Worm (Caenorhabditis elegans) whole organism, L4 larva: ENCODE results near the gene ceh-48.
A peak's percentile ranks its signal among the peaks of the same experiment; 100 is the strongest.

ENCODE experiments used
- F49E8.2 ChIP-seq: sonication (generic microtip); optimal IDR thresholded peaks from 2 replicates; lab custom pipeline; 2016; ENCODE audit warnings: missing compliant biosample characterization, mild to moderate bottlenecking, missing genetic modification characterization, borderline replicate concordance
- Y105C5A.15 ChIP-seq: fragments of 200-800 bp; sonication (Bioruptor generic); IDR thresholded peaks from 2 replicates; pipeline ENCODE4 v1.3.6; 2022; ENCODE audit warnings: missing genetic modification characterization, missing compliant biosample characterization
- Y5F2A.4 ChIP-seq: fragments of 200-800 bp; sonication (Bioruptor generic); optimal IDR thresholded peaks from 2 replicates; lab custom pipeline; 2018; ENCODE audit warnings: mild to moderate bottlenecking, missing genetic modification characterization, missing compliant biosample characterization
- ZK337.2 ChIP-seq: fragments of 200-800 bp; sonication (Bioruptor generic); IDR thresholded peaks from 2 replicates; pipeline ENCODE4 v1.3.6; 2022; ENCODE audit warnings: missing genetic modification reagents, missing genetic modification characterization, missing compliant biosample characterization
- ZK546.5 ChIP-seq, 2 experiments: sonication (generic microtip); optimal IDR thresholded peaks; 2 replicates each; lab custom pipeline; 2017; ENCODE audit warnings: missing biosample characterization in 2 of 2, missing genetic modification characterization in 2 of 2
- ceh-28 ChIP-seq: fragments of 150-350 bp; optimal IDR thresholded peaks from 2 replicates; lab custom pipeline; 2014; ENCODE audit warnings: missing biosample characterization, missing genetic modification reagents, missing genetic modification characterization
- ctbp-1 ChIP-seq: fragments of 200-800 bp; sonication (Bioruptor generic); IDR thresholded peaks from 2 replicates; pipeline ENCODE4 v1.3.6; 2022; ENCODE audit warnings: missing genetic modification reagents, missing genetic modification characterization, missing compliant biosample characterization
- daf-16 ChIP-seq, 3 experiments: sonication (generic microtip); optimal IDR thresholded peaks; 2 replicates each; lab custom pipeline; 2016 to 2017; ENCODE audit warnings: missing genetic modification characterization in 3 of 3, missing genetic modification reagents in 3 of 3, mild to moderate bottlenecking in 2 of 3, missing compliant biosample characterization in 2 of 3, missing biosample characterization in 1 of 3, moderate library complexity in 1 of 3
- daf-19 ChIP-seq: fragments of 200-800 bp; sonication (Bioruptor generic); conservative IDR thresholded peaks from 2 replicates; pipeline ENCODE4 v1.3.6; 2022; ENCODE audit warnings: missing genetic modification characterization, missing compliant biosample characterization
- daf-8 ChIP-seq: fragments of 200-800 bp; sonication (Bioruptor generic); IDR thresholded peaks from 2 replicates; pipeline ENCODE4 v1.3.6; 2022; ENCODE audit warnings: missing genetic modification characterization, missing compliant biosample characterization
- dmd-6 ChIP-seq: fragments of 200-800 bp; sonication (Bioruptor generic); IDR thresholded peaks from 2 replicates; pipeline ENCODE4 v1.3.6; 2022; ENCODE audit warnings: missing genetic modification reagents, missing genetic modification characterization, missing compliant biosample characterization
- dmd-9 ChIP-seq: fragments of 200-800 bp; sonication (Bioruptor generic); IDR thresholded peaks from 2 replicates; pipeline ENCODE4 v1.3.6; 2022; ENCODE audit warnings: missing genetic modification reagents, missing genetic modification characterization, missing compliant biosample characterization
- dpl-1 ChIP-seq: fragments of 150-350 bp; optimal IDR thresholded peaks from 2 replicates; lab custom pipeline; 2014; ENCODE audit warnings: missing biosample characterization, missing genetic modification reagents, missing genetic modification characterization
- dve-1 ChIP-seq: sonication (generic microtip); optimal IDR thresholded peaks from 2 replicates; lab custom pipeline; 2017; ENCODE audit warnings: antibody characterized with exemption, mild to moderate bottlenecking, missing genetic modification characterization, missing compliant biosample characterization; ENCODE audit not compliant: insufficient read depth
- fkh-10 ChIP-seq: fragments of 150-350 bp; optimal IDR thresholded peaks from 2 replicates; lab custom pipeline; 2014; ENCODE audit warnings: missing biosample characterization, missing genetic modification reagents, missing genetic modification characterization
- hlh-11 ChIP-seq: fragments of 200-800 bp; sonication (Bioruptor generic); optimal IDR thresholded peaks from 2 replicates; lab custom pipeline; 2018; ENCODE audit warnings: mild to moderate bottlenecking, missing genetic modification characterization, missing compliant biosample characterization
- jun-1 ChIP-seq: fragments of 150-350 bp; optimal IDR thresholded peaks from 2 replicates; lab custom pipeline; 2014; ENCODE audit warnings: missing biosample characterization, missing genetic modification reagents, missing genetic modification characterization
- lin-15B ChIP-seq: fragments of 150-350 bp; sonication (generic microtip); optimal IDR thresholded peaks from 3 replicates; lab custom pipeline; 2014; ENCODE audit warnings: missing biosample characterization, missing genetic modification characterization
- lin-29 ChIP-seq: fragments of 200-800 bp; sonication (Bioruptor generic); IDR thresholded peaks from 2 replicates; pipeline ENCODE4 v1.3.6; 2022; ENCODE audit warnings: missing genetic modification reagents, missing genetic modification characterization, missing compliant biosample characterization
- lir-3 ChIP-seq: sonication (generic microtip); optimal IDR thresholded peaks from 2 replicates; lab custom pipeline; 2016; ENCODE audit warnings: mild to moderate bottlenecking, missing genetic modification characterization, missing compliant biosample characterization
- mdt-29 ChIP-seq: fragments of 200-800 bp; sonication (Bioruptor generic); IDR thresholded peaks from 2 replicates; pipeline ENCODE4 v1.3.6; 2022; ENCODE audit warnings: missing genetic modification reagents, missing genetic modification characterization, missing compliant biosample characterization
- mep-1 ChIP-seq: fragments of 150-350 bp; sonication (generic microtip); optimal IDR thresholded peaks from 3 replicates; lab custom pipeline; 2014; ENCODE audit warnings: missing biosample characterization, missing genetic modification characterization
- mes-2 ChIP-seq: sonication (generic microtip); optimal IDR thresholded peaks from 2 replicates; lab custom pipeline; 2016; ENCODE audit warnings: missing genotype, mild to moderate bottlenecking, missing genetic modification characterization, missing compliant biosample characterization; ENCODE audit not compliant: poor library complexity, severe bottlenecking
- mxl-2 ChIP-seq: fragments of 200-800 bp; sonication (Bioruptor generic); conservative IDR thresholded peaks from 2 replicates; pipeline ENCODE4 v1.3.6; 2022; ENCODE audit warnings: missing genetic modification reagents, missing genetic modification characterization, missing compliant biosample characterization
- mxl-3 ChIP-seq: fragments of 200-800 bp; sonication (Bioruptor generic); optimal IDR thresholded peaks from 2 replicates; lab custom pipeline; 2018; ENCODE audit warnings: mild to moderate bottlenecking, missing genetic modification characterization, missing compliant biosample characterization
- nhr-10 ChIP-seq: fragments of 150-350 bp; optimal IDR thresholded peaks from 2 replicates; lab custom pipeline; 2014; ENCODE audit warnings: missing biosample characterization, missing genetic modification characterization
- nhr-111 ChIP-seq: fragments of 200-800 bp; sonication (Bioruptor generic); optimal IDR thresholded peaks from 2 replicates; lab custom pipeline; 2018; ENCODE audit warnings: mild to moderate bottlenecking, missing genetic modification characterization, missing compliant biosample characterization
- nhr-237 ChIP-seq: sonication (generic microtip); optimal IDR thresholded peaks from 2 replicates; lab custom pipeline; 2017; ENCODE audit warnings: missing biosample characterization, missing genetic modification characterization
- nhr-28 ChIP-seq: fragments of 150-350 bp; optimal IDR thresholded peaks from 2 replicates; lab custom pipeline; 2014; ENCODE audit warnings: missing biosample characterization, missing genetic modification characterization
- nhr-41 ChIP-seq: fragments of 200-800 bp; sonication (Bioruptor generic); IDR thresholded peaks from 2 replicates; pipeline ENCODE4 v1.3.6; 2022; ENCODE audit warnings: missing genetic modification reagents, missing genetic modification characterization, missing compliant biosample characterization
- nhr-77 ChIP-seq: fragments of 150-350 bp; optimal IDR thresholded peaks from 2 replicates; lab custom pipeline; 2014; ENCODE audit warnings: missing biosample characterization, missing genetic modification characterization
- php-3 ChIP-seq: fragments of 200-800 bp; sonication (Bioruptor generic); IDR thresholded peaks from 2 replicates; pipeline ENCODE4 v1.3.6; 2022; ENCODE audit warnings: missing genetic modification reagents, missing genetic modification characterization, missing compliant biosample characterization
- pqm-1 ChIP-seq: sonication (generic microtip); optimal IDR thresholded peaks from 2 replicates; lab custom pipeline; 2017; ENCODE audit warnings: missing biosample characterization, missing genetic modification characterization
- snpc-4 ChIP-seq: fragments of 150-350 bp; optimal IDR thresholded peaks from 2 replicates; lab custom pipeline; 2014; ENCODE audit warnings: missing biosample characterization, missing genetic modification characterization
- spr-1 ChIP-seq: sonication (generic microtip); optimal IDR thresholded peaks from 2 replicates; lab custom pipeline; 2016; ENCODE audit warnings: mild to moderate bottlenecking, missing genetic modification characterization, missing compliant biosample characterization
- tag-97 ChIP-seq: fragments of 200-800 bp; sonication (Bioruptor generic); IDR thresholded peaks from 2 replicates; pipeline ENCODE4 v1.3.6; 2022; ENCODE audit warnings: missing genetic modification characterization, missing compliant biosample characterization
- tra-1 ChIP-seq: fragments of 200-800 bp; sonication (Bioruptor generic); IDR thresholded peaks from 2 replicates; pipeline ENCODE4 v1.3.6; 2022; ENCODE audit warnings: missing genetic modification reagents, missing genetic modification characterization, missing compliant biosample characterization
- unc-39 ChIP-seq: sonication (generic microtip); optimal IDR thresholded peaks from 2 replicates; lab custom pipeline; 2017; ENCODE audit warnings: missing biosample characterization, missing genetic modification characterization
- unc-62 ChIP-seq, 3 experiments: fragments of 150-350 bp in 1 of 3; sonication (generic microtip); optimal IDR thresholded peaks in 2 of 3; peaks in 1 of 3; 1 replicate in 1 of 3; 2 replicates in 2 of 3; lab custom pipeline; 2014 to 2017; ENCODE audit warnings: missing biosample characterization in 3 of 3, missing genetic modification characterization in 3 of 3, missing genetic modification reagents in 3 of 3, missing genotype in 1 of 3
- vab-7 ChIP-seq: fragments of 200-800 bp; sonication (Bioruptor generic); IDR thresholded peaks from 2 replicates; pipeline ENCODE4 v1.3.6; 2022; ENCODE audit warnings: missing genetic modification reagents, missing genetic modification characterization, missing compliant biosample characterization
- zfp-3 ChIP-seq: fragments of 200-800 bp; sonication (Bioruptor generic); conservative IDR thresholded peaks from 2 replicates; pipeline ENCODE4 v1.3.6; 2022; ENCODE audit warnings: missing genetic modification reagents, missing genetic modification characterization, missing compliant biosample characterization
- zip-2 ChIP-seq: fragments of 150-350 bp; optimal IDR thresholded peaks from 2 replicates; lab custom pipeline; 2014; ENCODE audit warnings: missing biosample characterization, missing genetic modification characterization
- ztf-7 ChIP-seq: fragments of 150-350 bp; optimal IDR thresholded peaks from 2 replicates; lab custom pipeline; 2014; ENCODE audit warnings: missing biosample characterization, missing genetic modification characterization

ceh-48 gene

ce11 chrIV:6818369-6818768 is 6.5 kb downstream of the ceh-48 start, which contains the start of gene C17H12.8:
Gene C17H12.8, plus strand, starts transcription at chrIV:6818703.
- TF ChIP-seq mxl-2 (GFP tag; lab: Robert Waterston, UW) = no peak
- TF ChIP-seq lin-29 (GFP tag; lab: Robert Waterston, UW) = no peak
- TF ChIP-seq spr-1 = no peak
- TF ChIP-seq snpc-4 (tag; lab: Kevin White, UChicago) = no peak
- no peak for TF ChIP-seq Y5F2A.4 (GFP tag; lab: Kevin White, UChicago)
- TF ChIP-seq mxl-3 (GFP tag; lab: Kevin White, UChicago) = no peak
- no peak for TF ChIP-seq vab-7 (GFP tag; lab: Robert Waterston, UW)
- no peak for TF ChIP-seq fkh-10 (GFP tag; lab: Kevin White, UChicago)
- TF ChIP-seq unc-62 (GFP tag; optimal IDR thresholded peaks at IDR 0.05 in 1 of 2; lab: Kevin White, UChicago) = no peak
- no peak for TF ChIP-seq unc-62 (tag; optimal IDR thresholded peaks at IDR 0.05; lab: Kevin White, UChicago)
- no peak for TF ChIP-seq ceh-28 (tag; lab: Kevin White, UChicago)
- no peak for TF ChIP-seq lir-3 (tag; lab: Kevin White, UChicago)
- no peak for TF ChIP-seq zfp-3
- peak; percentile 74 for TF ChIP-seq dve-1 (tag; lab: Kevin White, UChicago)
- TF ChIP-seq daf-16 (GFP tag; optimal IDR thresholded peaks at IDR 0.05; lab: Kevin White, UChicago) = no peak
- TF ChIP-seq daf-16 (tag; optimal IDR thresholded peaks at IDR 0.05; lab: Kevin White, UChicago) = peak; percentile 84
- TF ChIP-seq mdt-29 (GFP tag; lab: Robert Waterston, UW) = no peak
- no peak for TF ChIP-seq daf-19
- no peak for TF ChIP-seq tag-97
- no peak for TF ChIP-seq zip-2 (tag; lab: Kevin White, UChicago)
- peak; percentile 64; the same call in 1 of the 2 replicates for TF ChIP-seq dmd-6 (GFP tag; lab: Robert Waterston, UW)
- TF ChIP-seq hlh-11 (tag; lab: Kevin White, UChicago) = no peak
- no peak for TF ChIP-seq ZK337.2 (GFP tag; lab: Robert Waterston, UW)
- TF ChIP-seq Y105C5A.15 = no peak
- no peak for TF ChIP-seq ctbp-1
- no peak for TF ChIP-seq dmd-9
- TF ChIP-seq F49E8.2 = no peak
- TF ChIP-seq unc-39 = no peak
- TF ChIP-seq tra-1 (GFP tag; lab: Robert Waterston, UW) = no peak
- TF ChIP-seq ztf-7 (tag; lab: Kevin White, UChicago) = no peak
- TF ChIP-seq nhr-237 (tag; lab: Kevin White, UChicago) = no peak
- TF ChIP-seq php-3 (GFP tag; lab: Robert Waterston, UW) = peak; percentile 54; the same call in 1 of the 2 replicates
- no peak for TF ChIP-seq dpl-1
- no peak for TF ChIP-seq mes-2 (tag; lab: Kevin White, UChicago)
- no peak for TF ChIP-seq nhr-10
- TF ChIP-seq nhr-28 (tag; lab: Kevin White, UChicago) = peak; percentile 4
- no peak for TF ChIP-seq jun-1
- no peak for TF ChIP-seq nhr-41 (GFP tag; lab: Robert Waterston, UW)
- peak; percentile 55 for TF ChIP-seq pqm-1
- TF ChIP-seq, all 104 proteins: peak for 6

- TF ChIP-seq unc-62 (GFP tag; optimal IDR thresholded peaks at IDR 0.05 in 1 of 2; lab: Kevin White, UChicago) (peak in 1 of 2 experiments; percentile 98), unc-62 (tag; optimal IDR thresholded peaks at IDR 0.05; lab: Kevin White, UChicago) (no peak), nhr-111 (no peak)
- TF ChIP-seq, all 104 proteins: peak for 1
These were observed 9.8 kb downstream of the ceh-48 start for ce11 chrIV:6821709-6822108.

- TF ChIP-seq daf-8 (GFP tag; lab: Robert Waterston, UW) = no peak
- TF ChIP-seq tag-97 = no peak
- no peak for TF ChIP-seq unc-39
- TF ChIP-seq ZK337.2 (GFP tag; lab: Robert Waterston, UW) = no peak
- no peak for TF ChIP-seq ZK546.5 (tag; optimal IDR thresholded peaks at IDR 0.05; lab: Kevin White, UChicago)
- TF ChIP-seq nhr-111 = no peak
- no peak for TF ChIP-seq mep-1 (tag; lab: Kevin White, UChicago)
- TF ChIP-seq lin-15B = no peak
- TF ChIP-seq unc-62 (GFP tag; optimal IDR thresholded peaks at IDR 0.05 in 1 of 2; lab: Kevin White, UChicago) = no peak
- no peak for TF ChIP-seq unc-62 (tag; optimal IDR thresholded peaks at IDR 0.05; lab: Kevin White, UChicago)
- TF ChIP-seq nhr-77 = no peak
These were observed 10.5 kb downstream of the ceh-48 start, which contains the start of gene C17H12.6 for ce11 chrIV:6822406-6822805. Gene C17H12.6, minus strand, starts transcription at chrIV:6822506.
